Worm (Caenorhabditis elegans) whole organism, L1 larva: Measurements from ENCODE around the gene F01D5.1.
A peak's percentile ranks its signal among the peaks of the same experiment; 100 is the strongest.

Experiments
- C04F5.9 ChIP-seq: sonication (generic microtip); optimal IDR thresholded peaks from 2 replicates; lab custom pipeline; 2016; ENCODE audit warnings: missing genetic modification characterization, missing compliant biosample characterization
- C16A3.4 ChIP-seq: fragments of 150-350 bp; optimal IDR thresholded peaks from 2 replicates; lab custom pipeline; 2014; ENCODE audit warnings: missing biosample characterization, missing genetic modification characterization
- F16B12.6 ChIP-seq: fragments of 150-350 bp; optimal IDR thresholded peaks from 2 replicates; lab custom pipeline; 2014; ENCODE audit warnings: missing biosample characterization, missing genetic modification characterization
- Y116A8C.19 ChIP-seq: sonication (generic microtip); optimal IDR thresholded peaks from 2 replicates; lab custom pipeline; 2016; ENCODE audit warnings: missing compliant biosample characterization, missing genetic modification characterization, borderline replicate concordance
- aha-1 ChIP-seq: fragments of 150-350 bp; optimal IDR thresholded peaks from 2 replicates; lab custom pipeline; 2014; ENCODE audit warnings: missing biosample characterization, missing genetic modification characterization
- alr-1 ChIP-seq: fragments of 200-800 bp; sonication (Bioruptor generic); optimal IDR thresholded peaks from 2 replicates; lab custom pipeline; 2018; ENCODE audit warnings: borderline replicate concordance, mild to moderate bottlenecking, missing genetic modification characterization, missing compliant biosample characterization
- blmp-1 ChIP-seq: fragments of 150-350 bp; optimal IDR thresholded peaks from 2 replicates; lab custom pipeline; 2014; ENCODE audit warnings: missing biosample characterization, missing genetic modification characterization
- ceh-88 ChIP-seq: fragments of 200-800 bp; sonication (Bioruptor generic); IDR thresholded peaks from 2 replicates; pipeline ENCODE4 v1.3.6; 2022; ENCODE audit warnings: missing genetic modification characterization, missing compliant biosample characterization
- ceh-90 ChIP-seq: sonication (generic microtip); optimal IDR thresholded peaks from 2 replicates; lab custom pipeline; 2016; ENCODE audit warnings: missing genetic modification characterization, missing compliant biosample characterization
- dpl-1 ChIP-seq, 3 experiments: fragments of 150-350 bp in 2 of 3; sonication (generic microtip) in 1 of 3; optimal IDR thresholded peaks; 2 replicates each; lab custom pipeline; 2014 to 2017; ENCODE audit warnings: missing biosample characterization in 3 of 3, missing genetic modification characterization in 3 of 3, missing genetic modification reagents in 3 of 3
- efl-1 ChIP-seq, 4 experiments: fragments of 150-350 bp; optimal IDR thresholded peaks in 3 of 4; peaks in 1 of 4; 1 replicate in 1 of 4; 2 replicates in 3 of 4; lab custom pipeline; 2014; ENCODE audit warnings: missing biosample characterization in 2 of 4, missing genetic modification characterization in 2 of 4, missing genetic modification reagents in 2 of 4
- egl-13 ChIP-seq: sonication (generic microtip); optimal IDR thresholded peaks from 2 replicates; lab custom pipeline; 2016; ENCODE audit warnings: missing genotype, missing genetic modification reagents, missing genetic modification characterization, missing compliant biosample characterization
- ets-5 ChIP-seq: fragments of 200-800 bp; sonication (Bioruptor generic); IDR thresholded peaks from 2 replicates; pipeline ENCODE4 v1.3.6; 2022; ENCODE audit warnings: missing genetic modification characterization, missing compliant biosample characterization
- fkh-10 ChIP-seq: sonication (generic microtip); optimal IDR thresholded peaks from 2 replicates; lab custom pipeline; 2017; ENCODE audit warnings: missing biosample characterization, missing genetic modification reagents, missing genetic modification characterization
- fkh-4 ChIP-seq: sonication (generic microtip); optimal IDR thresholded peaks from 2 replicates; lab custom pipeline; 2016; ENCODE audit warnings: missing compliant biosample characterization, missing genetic modification characterization, borderline replicate concordance
- fkh-8 ChIP-seq: sonication (generic microtip); optimal IDR thresholded peaks from 2 replicates; lab custom pipeline; 2016; ENCODE audit warnings: mild to moderate bottlenecking, missing genetic modification characterization, missing compliant biosample characterization
- fos-1 ChIP-seq: fragments of 150-350 bp; optimal IDR thresholded peaks from 2 replicates; lab custom pipeline; 2014; ENCODE audit warnings: missing biosample characterization, missing genetic modification characterization
- hpl-2 ChIP-seq: fragments of 150-350 bp; optimal IDR thresholded peaks from 2 replicates; lab custom pipeline; 2014; ENCODE audit warnings: missing biosample characterization, missing genetic modification reagents, missing genetic modification characterization
- isw-1 ChIP-seq: fragments of 200-800 bp; sonication (Bioruptor generic); IDR thresholded peaks from 2 replicates; pipeline ENCODE4 v1.3.6; 2022; ENCODE audit warnings: missing genetic modification characterization, missing compliant biosample characterization
- lin-15B ChIP-seq: fragments of 150-350 bp; sonication (generic microtip); optimal IDR thresholded peaks from 3 replicates; lab custom pipeline; 2014; ENCODE audit warnings: missing biosample characterization, missing genetic modification characterization
- lin-35 ChIP-seq, 2 experiments: fragments of 150-350 bp; optimal IDR thresholded peaks; 2 replicates each; lab custom pipeline; 2014; ENCODE audit warnings: missing biosample characterization in 2 of 2, missing genetic modification characterization in 2 of 2, missing genetic modification reagents in 2 of 2
- lin-39 ChIP-seq: fragments of 150-350 bp; optimal IDR thresholded peaks from 2 replicates; lab custom pipeline; 2014; ENCODE audit warnings: missing biosample characterization, missing genetic modification reagents, missing genetic modification characterization
- lsy-2 ChIP-seq, 2 experiments: fragments of 150-350 bp; optimal IDR thresholded peaks; 2 replicates each; lab custom pipeline; 2014; ENCODE audit warnings: missing biosample characterization in 2 of 2, missing genetic modification characterization in 2 of 2
- mep-1 ChIP-seq: fragments of 150-350 bp; optimal IDR thresholded peaks from 2 replicates; lab custom pipeline; 2014; ENCODE audit warnings: missing biosample characterization, missing genetic modification characterization
- nhr-19 ChIP-seq: fragments of 200-800 bp; sonication (Bioruptor generic); conservative IDR thresholded peaks from 2 replicates; pipeline ENCODE4 v1.3.6; 2022; ENCODE audit warnings: missing genetic modification characterization, missing compliant biosample characterization
- nhr-20 ChIP-seq: sonication (generic microtip); optimal IDR thresholded peaks from 2 replicates; lab custom pipeline; 2016; ENCODE audit warnings: mild to moderate bottlenecking, missing genetic modification characterization, missing compliant biosample characterization
- nhr-237 ChIP-seq: fragments of 150-350 bp; optimal IDR thresholded peaks from 2 replicates; lab custom pipeline; 2014; ENCODE audit warnings: missing biosample characterization, missing genetic modification characterization
- nhr-71 ChIP-seq: sonication (generic microtip); optimal IDR thresholded peaks from 2 replicates; lab custom pipeline; 2016; ENCODE audit warnings: mild to moderate bottlenecking, missing genetic modification characterization, moderate library complexity, missing compliant biosample characterization
- nhr-77 ChIP-seq: fragments of 150-350 bp; optimal IDR thresholded peaks from 2 replicates; lab custom pipeline; 2014; ENCODE audit warnings: missing biosample characterization, missing genetic modification characterization
- nhr-84 ChIP-seq: sonication (generic microtip); optimal IDR thresholded peaks from 2 replicates; lab custom pipeline; 2017; ENCODE audit warnings: missing biosample characterization, missing genetic modification characterization
- nhr-90 ChIP-seq: sonication (generic microtip); optimal IDR thresholded peaks from 2 replicates; lab custom pipeline; 2016; ENCODE audit warnings: mild to moderate bottlenecking, missing genetic modification characterization, missing compliant biosample characterization; ENCODE audit not compliant: poor library complexity
- pqm-1 ChIP-seq: sonication (generic microtip); optimal IDR thresholded peaks from 3 replicates; lab custom pipeline; 2017; ENCODE audit warnings: missing biosample characterization, missing genetic modification characterization
- rnt-1 ChIP-seq: sonication (generic microtip); optimal IDR thresholded peaks from 2 replicates; lab custom pipeline; 2016; ENCODE audit warnings: mild to moderate bottlenecking, missing genetic modification characterization, moderate library complexity, missing compliant biosample characterization
- skn-1 ChIP-seq: fragments of 150-350 bp; optimal IDR thresholded peaks from 2 replicates; lab custom pipeline; 2014; ENCODE audit warnings: missing biosample characterization, missing genetic modification characterization
- tbx-2 ChIP-seq: sonication (generic microtip); optimal IDR thresholded peaks from 2 replicates; lab custom pipeline; 2016; ENCODE audit warnings: missing genetic modification characterization, missing compliant biosample characterization
- unc-30 ChIP-seq: sonication (generic microtip); optimal IDR thresholded peaks from 2 replicates; lab custom pipeline; 2017; ENCODE audit warnings: missing biosample characterization, missing genetic modification characterization
- unc-98 ChIP-seq: fragments of 200-800 bp; sonication (Bioruptor generic); IDR thresholded peaks from 2 replicates; pipeline ENCODE4 v1.3.6; 2022; ENCODE audit warnings: missing genetic modification characterization, missing compliant biosample characterization
- vab-15 ChIP-seq: sonication (generic microtip); optimal IDR thresholded peaks from 2 replicates; lab custom pipeline; 2017; ENCODE audit warnings: missing genotype, mild to moderate bottlenecking, missing genetic modification characterization, missing compliant biosample characterization
- zag-1 ChIP-seq: fragments of 150-350 bp; optimal IDR thresholded peaks from 2 replicates; lab custom pipeline; 2014; ENCODE audit warnings: missing biosample characterization, missing genetic modification characterization
- ztf-11 ChIP-seq, 2 experiments: sonication (generic microtip); optimal IDR thresholded peaks; 2 replicates each; lab custom pipeline; 2016 to 2017; ENCODE audit warnings: missing genetic modification characterization in 2 of 2, missing biosample characterization in 1 of 2, missing compliant biosample characterization in 1 of 2
- ztf-4 ChIP-seq: fragments of 150-350 bp; optimal IDR thresholded peaks from 2 replicates; lab custom pipeline; 2014; ENCODE audit warnings: missing biosample characterization, missing genetic modification characterization

The F01D5.1 gene

DNA sequence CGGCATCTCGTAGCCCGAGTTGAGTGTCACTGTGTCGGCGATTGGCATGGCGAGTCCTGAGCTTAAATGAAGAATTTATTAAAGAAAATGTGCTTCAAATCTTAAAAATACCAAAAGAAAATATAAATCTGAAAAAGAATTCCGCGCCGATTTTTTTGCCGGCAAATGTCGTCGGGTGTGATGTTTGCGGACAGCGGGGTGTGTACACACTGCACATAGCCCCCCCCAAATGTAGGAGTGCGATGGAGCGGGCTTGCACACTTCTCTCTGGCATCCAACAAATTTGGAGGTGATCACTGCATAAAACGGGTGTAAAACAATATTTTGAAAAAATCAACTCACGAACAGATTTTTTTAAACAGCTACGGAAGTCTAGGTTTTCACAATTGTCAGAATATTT, 21.2 kb downstream of the F01D5.1 start, which contains the start of gene Y39G8B.2 (continued):
- no peak for TF ChIP-seq vab-15 (tag; lab: Kevin White, UChicago)
- peak; percentile 82 for TF ChIP-seq fkh-8 (tag; lab: Kevin White, UChicago)
- TF ChIP-seq nhr-20 (tag; lab: Kevin White, UChicago), result peak; percentile 86
- peak; percentile 45 for TF ChIP-seq C04F5.9
- peak; percentile 70 for TF ChIP-seq fos-1 (tag; lab: Kevin White, UChicago)
- TF ChIP-seq nhr-84 (tag; lab: Kevin White, UChicago), result no peak

DNA sequence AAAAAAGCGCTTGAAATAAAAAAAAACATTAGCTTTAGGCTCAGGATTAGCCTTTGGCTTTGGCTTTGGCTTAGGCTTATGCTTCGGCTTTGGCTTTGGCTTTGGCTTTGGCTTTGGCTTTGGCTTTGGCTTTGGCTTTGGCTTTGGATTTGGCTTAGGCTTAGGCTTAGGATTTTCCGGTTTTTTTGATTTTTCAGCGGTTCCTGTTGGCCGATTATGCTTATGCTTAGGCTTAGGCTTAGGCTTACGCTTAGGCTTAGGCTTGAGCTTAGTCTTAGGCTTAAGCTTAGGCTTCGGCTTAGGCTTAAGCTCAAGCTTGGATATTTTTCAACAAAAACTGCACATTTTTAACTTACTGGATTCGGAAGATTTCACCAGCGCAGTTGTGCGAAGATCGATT, 23.2 kb downstream of the F01D5.1 start:
- TF ChIP-seq ztf-11 (tag; optimal IDR thresholded peaks at IDR 0.05; lab: Kevin White, UChicago), result no peak
- TF ChIP-seq isw-1, result no peak
- no peak for TF ChIP-seq F16B12.6
- no peak for TF ChIP-seq aha-1 (tag; lab: Kevin White, UChicago)
- TF ChIP-seq, all 84 proteins: peak for 0

DNA sequence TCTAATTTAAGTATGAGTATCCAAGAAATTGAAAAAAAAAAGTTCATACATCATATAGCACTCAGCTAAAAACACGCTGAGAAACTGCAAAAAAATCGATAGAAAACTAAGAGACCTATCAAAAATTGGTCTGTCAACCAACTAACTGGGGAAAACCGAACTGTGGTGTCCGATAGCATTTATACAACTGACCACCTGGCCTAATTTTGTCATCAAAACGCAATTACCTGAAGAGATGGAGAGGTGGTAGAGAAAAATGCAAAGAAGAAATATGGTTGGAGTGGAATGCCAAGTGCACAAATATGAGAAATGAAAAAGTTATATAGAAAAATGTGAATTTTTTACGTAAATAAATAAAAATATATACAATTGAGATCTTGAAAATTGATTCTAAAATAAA, 23.9 kb downstream of the F01D5.1 start, which contains the start of gene Y39G8B.1:
TSS of gene Y39G8B.1 (minus strand) at position 299 of the 400 bp plus-strand sequence.
- TF ChIP-seq ztf-4 (tag; lab: Kevin White, UChicago) (no peak), nhr-71 (tag; lab: Kevin White, UChicago) (no peak), fkh-4 (tag; lab: Kevin White, UChicago) (no peak), unc-30 (tag; lab: Kevin White, UChicago) (no peak), mep-1 (tag; lab: Kevin White, UChicago) (peak; percentile 47), skn-1 (tag; lab: Kevin White, UChicago) (peak; percentile 1), rnt-1 (tag; lab: Kevin White, UChicago) (no peak), nhr-77 (tag; lab: Kevin White, UChicago) (no peak), lin-35 (GFP tag; optimal IDR thresholded peaks at IDR 0.05; lab: Kevin White, UChicago) (peak in 1 of 2 experiments; percentile 33), alr-1 (no peak), lin-39 (no peak), lsy-2 (tag; optimal IDR thresholded peaks at IDR 0.05; lab: Kevin White, UChicago) (peak in 1 of 2 experiments; percentile 7), egl-13 (tag; lab: Kevin White, UChicago) (no peak), pqm-1 (tag; lab: Kevin White, UChicago) (no peak), Y116A8C.19 (tag; lab: Kevin White, UChicago) (no peak), fkh-10 (GFP tag; lab: Kevin White, UChicago) (no peak), unc-98 (GFP tag; lab: Robert Waterston, UW) (no peak), efl-1 (optimal IDR thresholded peaks at IDR 0.05; lab: Kevin White, UChicago) (no peak), efl-1 (GFP tag; optimal IDR thresholded peaks at IDR 0.05 in 1 of 2; lab: Kevin White, UChicago) (no peak), ceh-90 (tag; lab: Kevin White, UChicago) (no peak), zag-1 (tag; lab: Kevin White, UChicago) (no peak), lin-15B (tag; lab: Kevin White, UChicago) (no peak), blmp-1 (tag; lab: Kevin White, UChicago) (peak; percentile 58), dpl-1 (GFP tag; optimal IDR thresholded peaks at IDR 0.05; lab: Kevin White, UChicago) (peak in 1 of 3 experiments; percentile 9), nhr-84 (tag; lab: Kevin White, UChicago) (no peak), hpl-2 (GFP tag; lab: Kevin White, UChicago) (no peak), C16A3.4 (tag; lab: Kevin White, UChicago) (no peak), F16B12.6 (peak; percentile 35), ceh-88 (GFP tag; lab: Robert Waterston, UW) (no peak), nhr-19 (GFP tag; lab: Robert Waterston, UW) (no peak), isw-1 (no peak), nhr-237 (no peak), ets-5 (no peak), nhr-90 (tag; lab: Kevin White, UChicago) (no peak), C04F5.9 (no peak), tbx-2 (tag; lab: Kevin White, UChicago) (no peak)
